Fruit fly (Drosophila melanogaster) whole organism, wandering third instar larva: ENCODE data around the gene Pka-C1.

ENCODE experiments used
- Dif ChIP-seq: fragments of 200-275, 200-300 bp; sonication (Bioruptor generic); optimal IDR thresholded peaks from 2 replicates; lab custom pipeline; 2018; ENCODE audit warnings: missing biosample characterization, missing genetic modification characterization; ENCODE audit not compliant: partially characterized antibody
- ey ChIP-seq: fragments of 200-800 bp; sonication (Bioruptor generic); optimal IDR thresholded peaks from 2 replicates; lab custom pipeline; 2016; ENCODE audit warnings: missing biosample characterization, missing genetic modification characterization
- pan ChIP-seq: fragments of >200 bp; optimal IDR thresholded peaks from 2 replicates; lab custom pipeline; 2017

DNA sequence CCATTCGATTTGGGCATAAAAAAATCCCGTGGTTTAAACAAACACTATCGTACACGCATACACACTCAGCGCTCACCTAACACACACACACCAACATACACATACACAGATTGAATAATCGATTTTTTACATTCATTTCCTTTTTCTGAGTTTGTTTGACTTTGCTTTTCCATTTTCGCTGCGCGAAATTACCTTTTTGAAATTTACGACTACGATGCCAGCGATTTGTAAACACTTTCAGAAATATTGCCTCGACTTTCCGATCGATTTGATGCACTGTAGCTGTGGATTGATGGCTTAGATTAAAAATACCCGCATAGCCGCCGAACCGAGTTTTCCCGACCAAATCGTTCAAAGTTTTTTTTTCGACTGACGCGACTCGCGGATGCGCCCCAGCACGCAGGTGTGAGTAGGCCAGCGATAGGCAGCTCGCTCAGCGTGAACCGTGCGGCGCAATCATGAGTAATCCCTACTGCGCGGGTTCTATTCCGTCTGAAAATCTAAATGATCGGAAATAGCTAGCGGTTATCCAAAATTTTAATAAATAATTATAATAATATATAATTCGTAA lies at the start of gene Pka-C1:
- TF ChIP-seq pan (lab: Kevin White, UChicago), result no peak
- no peak for TF ChIP-seq ey (GFP tag; lab: Kevin White, UChicago)
- TF ChIP-seq Dif, result peak; percentile 55
